Worm (Caenorhabditis elegans): ENCODE measurements around the gene vps-52.

DNA sequence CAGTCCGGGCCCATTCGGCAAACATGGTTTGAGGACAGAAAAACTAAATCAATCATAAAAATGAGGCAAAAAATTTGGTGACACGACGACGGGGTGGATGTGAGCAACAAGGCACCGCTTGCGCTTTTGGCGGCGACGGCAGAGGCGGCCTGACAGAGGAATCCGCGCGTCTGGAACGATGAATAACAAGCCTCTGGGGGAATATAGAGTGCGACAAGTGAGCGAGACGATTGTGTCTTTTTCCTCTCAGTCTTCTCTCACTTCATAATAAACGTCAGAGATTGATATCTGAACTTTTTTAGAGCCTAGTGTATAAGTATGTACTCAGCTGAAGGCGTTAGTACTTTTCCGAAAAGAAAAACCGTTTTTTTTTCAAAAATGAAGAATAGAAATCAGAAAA, 42.9 kb downstream of the vps-52 start, which contains the start of gene twk-17:
- TF ChIP-seq T22C8.4 (GFP tag; IDR thresholded peaks at IDR 0.05) = no peak
- TF ChIP-seq klf-2 (GFP tag; conservative IDR thresholded peaks at IDR 0.05) = no peak
- no peak for TF ChIP-seq ztf-29 (GFP tag; IDR thresholded peaks at IDR 0.05)
- TF ChIP-seq flt-1 (GFP tag; IDR thresholded peaks at IDR 0.05) = no peak
